1 fruit fly cellular context compared by ENCODE assay signal in the genomic region with DNA sequence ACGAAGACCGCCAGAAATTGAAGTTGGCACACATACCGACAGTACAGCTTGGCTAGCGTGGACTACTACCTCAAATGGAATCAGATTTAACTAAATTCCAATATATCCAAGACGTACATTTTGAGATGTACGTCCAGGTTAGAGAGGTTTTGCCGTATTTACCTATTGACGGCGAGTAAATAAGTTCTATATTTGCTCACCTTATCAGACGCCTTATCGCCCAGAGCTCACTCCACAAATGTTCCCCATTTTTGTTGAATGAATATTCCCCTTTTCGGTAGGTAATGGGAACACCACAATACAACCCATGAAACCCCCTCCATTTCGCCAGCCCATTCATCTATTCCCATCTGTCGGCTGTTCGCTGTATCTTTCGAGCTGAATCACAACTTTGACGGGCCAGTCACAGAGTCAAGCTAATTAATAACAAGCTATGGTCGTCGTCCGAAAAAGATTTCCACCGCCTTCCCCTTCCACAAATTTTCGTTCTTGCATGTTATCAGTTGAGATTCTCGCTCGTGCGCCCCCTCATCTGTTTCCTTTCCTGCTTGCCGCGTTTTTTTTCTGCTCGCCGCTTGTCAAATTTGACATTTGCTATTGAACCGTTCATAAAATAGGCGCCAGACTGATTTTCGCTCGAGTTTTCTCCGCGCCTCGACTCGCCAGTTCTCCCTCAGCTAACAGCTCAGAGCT.
TF ChIP-seq lines count a peak whose summit lies in the region.

No protein-coding gene starts in this region.

TF ChIP-seq in whole organism, embryonic, 481 proteins besides CTCF, POLR2A, EP300 and RAD21 (continued from another document and continues in another):
- TF ChIP-seq Dek (tag; optimal IDR thresholded peaks at IDR 0.05; lab: Kevin White, UChicago) (peak; percentile 78), CG12219 (GFP tag; optimal IDR thresholded peaks at IDR 0.05; lab: Kevin White, UChicago) (peak; percentile 89), CG17328 (GFP tag; IDR thresholded peaks at IDR 0.05; lab: Robert Waterston, UW) (peak; percentile 92), en (GFP tag; optimal IDR thresholded peaks at IDR 0.05; lab: Kevin White, UChicago) (peak; percentile 93), mld (GFP tag; IDR thresholded peaks at IDR 0.05; lab: Robert Waterston, UW; ENCODE audit: partially characterized antibody) (no peak), ara (GFP tag; IDR thresholded peaks at IDR 0.05; lab: Robert Waterston, UW) (peak; percentile 97), CG17912 (GFP tag; optimal IDR thresholded peaks at IDR 0.05; lab: Kevin White, UChicago) (peak; percentile 94), Hmx (GFP tag; optimal IDR thresholded peaks at IDR 0.05; lab: Kevin White, UChicago) (peak; percentile 56), ATbp (GFP tag; optimal IDR thresholded peaks at IDR 0.05; lab: Kevin White, UChicago) (peak; percentile 99), Vsx1 (GFP tag; optimal IDR thresholded peaks at IDR 0.05; lab: Kevin White, UChicago) (peak; percentile 96), Neu2 (GFP tag; optimal IDR thresholded peaks at IDR 0.05; lab: Kevin White, UChicago; ENCODE audit: borderline replicate concordance) (peak; percentile 55), NC2β (GFP tag; optimal IDR thresholded peaks at IDR 0.05; lab: Kevin White, UChicago) (peak; percentile 97), CG13894 (tag; optimal IDR thresholded peaks at IDR 0.05; lab: Kevin White, UChicago) (peak; percentile 86), tna (GFP tag; IDR thresholded peaks at IDR 0.05; lab: Robert Waterston, UW; ENCODE audit: partially characterized antibody) (no peak), Bdp1 (GFP tag; optimal IDR thresholded peaks at IDR 0.05; lab: Kevin White, UChicago) (peak; percentile 91), odd (GFP tag; optimal IDR thresholded peaks at IDR 0.05; lab: Kevin White, UChicago) (peak; percentile 92), CG10267 (tag; optimal IDR thresholded peaks at IDR 0.05; lab: Kevin White, UChicago) (peak; percentile 76), Med (GFP tag; lab: Kevin White, UChicago) (peak; percentile 98), fd3F (GFP tag; optimal IDR thresholded peaks at IDR 0.05; lab: Kevin White, UChicago) (peak; percentile 85), tgo (GFP tag; IDR thresholded peaks at IDR 0.05; lab: Robert Waterston, UW) (peak; percentile 87), YL-1 (GFP tag; optimal IDR thresholded peaks at IDR 0.05; lab: Kevin White, UChicago) (peak; percentile 96), Dad (GFP tag; optimal IDR thresholded peaks at IDR 0.05; lab: Kevin White, UChicago) (peak; percentile 93), jigr1 (GFP tag; IDR thresholded peaks at IDR 0.05; lab: Robert Waterston, UW) (peak; percentile 70), pnt (GFP tag; optimal IDR thresholded peaks at IDR 0.05; lab: Kevin White, UChicago) (peak; percentile 95), Eip74EF (GFP tag; optimal IDR thresholded peaks at IDR 0.05; lab: Kevin White, UChicago) (peak in 1 of 2 experiments; percentile 22), CG4360 (GFP tag; IDR thresholded peaks at IDR 0.05; lab: Robert Waterston, UW) (peak; percentile 84), h (optimal IDR thresholded peaks at IDR 0.05; lab: Kevin White, UChicago) (no peak), fru (optimal IDR thresholded peaks at IDR 0.05; lab: Kevin White, UChicago) (no peak), chif (GFP tag; optimal IDR thresholded peaks at IDR 0.05; lab: Kevin White, UChicago) (peak; percentile 95 to 96), zfh1 (GFP tag; IDR thresholded peaks at IDR 0.05; lab: Robert Waterston, UW) (peak; percentile 96), disco-r (GFP tag; optimal IDR thresholded peaks at IDR 0.05; lab: Kevin White, UChicago) (peak; percentile 82), Xbp1 (GFP tag; optimal IDR thresholded peaks at IDR 0.05; lab: Kevin White, UChicago) (peak; percentile 79), fd102C (GFP tag; optimal IDR thresholded peaks at IDR 0.05; lab: Kevin White, UChicago) (peak; percentile 98), Hr3 (GFP tag; optimal IDR thresholded peaks at IDR 0.05; lab: Kevin White, UChicago) (peak; percentile 90), CG9727 (GFP tag; optimal IDR thresholded peaks at IDR 0.05; lab: Kevin White, UChicago) (peak; percentile 98), Opbp (GFP tag; IDR thresholded peaks at IDR 0.05; lab: Robert Waterston, UW; ENCODE audit: partially characterized antibody) (no peak), CG18476 (GFP tag; optimal IDR thresholded peaks at IDR 0.05; lab: Kevin White, UChicago) (peak; percentile 91), az2 (GFP tag; optimal IDR thresholded peaks at IDR 0.05; lab: Kevin White, UChicago) (peak; percentile 80), crc (GFP tag; optimal IDR thresholded peaks at IDR 0.05; lab: Kevin White, UChicago) (peak; percentile 92), phol (tag; optimal IDR thresholded peaks at IDR 0.05; lab: Kevin White, UChicago) (peak; percentile 70), oc (tag; optimal IDR thresholded peaks at IDR 0.05; lab: Kevin White, UChicago) (peak; percentile 89), CG33213 (GFP tag; optimal IDR thresholded peaks at IDR 0.05; lab: Kevin White, UChicago) (peak; percentile 97), CG4424 (GFP tag; optimal IDR thresholded peaks at IDR 0.05; lab: Kevin White, UChicago) (peak; percentile 90), Ada2b (GFP tag; IDR thresholded peaks at IDR 0.05; lab: Robert Waterston, UW) (peak; percentile 77; the same call in 1 of the 2 replicates), ftz-f1 (GFP tag; optimal IDR thresholded peaks at IDR 0.05; lab: Kevin White, UChicago) (peak; percentile 38), CG2120 (GFP tag; optimal IDR thresholded peaks at IDR 0.05; lab: Kevin White, UChicago) (peak; percentile 88), Bteb2 (GFP tag; optimal IDR thresholded peaks at IDR 0.05; lab: Kevin White, UChicago) (peak; percentile 79), sug (tag; optimal IDR thresholded peaks at IDR 0.05; lab: Kevin White, UChicago) (peak; percentile 85), CG43689 (GFP tag; IDR thresholded peaks at IDR 0.05; lab: Robert Waterston, UW) (peak; percentile 87), Myb (GFP tag; optimal IDR thresholded peaks at IDR 0.05; lab: Kevin White, UChicago) (peak; percentile 65), CG14050 (GFP tag; IDR thresholded peaks at IDR 0.05; lab: Robert Waterston, UW) (peak; percentile 81), D (optimal IDR thresholded peaks at IDR 0.05; lab: Kevin White, UChicago) (no peak), D (GFP tag; optimal IDR thresholded peaks at IDR 0.05; lab: Kevin White, UChicago) (peak; percentile 97), exex (tag; optimal IDR thresholded peaks at IDR 0.05; lab: Kevin White, UChicago) (peak; percentile 64), Optix (GFP tag; IDR thresholded peaks at IDR 0.05; lab: Robert Waterston, UW) (peak; percentile 92), CG10366 (GFP tag; IDR thresholded peaks at IDR 0.05; lab: Robert Waterston, UW) (peak; percentile 86), dimm (GFP tag; IDR thresholded peaks at IDR 0.05; lab: Robert Waterston, UW) (peak; percentile 88), otp (GFP tag; IDR thresholded peaks at IDR 0.05; lab: Robert Waterston, UW) (peak; percentile 99), CG16779 (GFP tag; IDR thresholded peaks at IDR 0.05; lab: Robert Waterston, UW) (peak; percentile 86), CG15601 (tag; optimal IDR thresholded peaks at IDR 0.05; lab: Kevin White, UChicago) (peak; percentile 97), nau (GFP tag; optimal IDR thresholded peaks at IDR 0.05; lab: Kevin White, UChicago) (peak; percentile 95), cas (GFP tag; IDR thresholded peaks at IDR 0.05; lab: Robert Waterston, UW) (peak; percentile 77), Drgx (GFP tag; IDR thresholded peaks at IDR 0.05; lab: Robert Waterston, UW) (peak; percentile 70; the same call in 1 of the 2 replicates), lola (GFP tag; optimal IDR thresholded peaks at IDR 0.05; lab: Kevin White, UChicago) (peak in 1 of 3 experiments; percentile 90), CG2678 (tag; optimal IDR thresholded peaks at IDR 0.05; lab: Kevin White, UChicago) (peak; percentile 93), E2f1 (GFP tag; IDR thresholded peaks at IDR 0.05; lab: Robert Waterston, UW) (peak; percentile 87), ase (GFP tag; IDR thresholded peaks at IDR 0.05; lab: Robert Waterston, UW) (peak; percentile 79), CG7556 (GFP tag; optimal IDR thresholded peaks at IDR 0.05; lab: Kevin White, UChicago) (peak; percentile 89), CG11560 (tag; IDR thresholded peaks at IDR 0.05; lab: Robert Waterston, UW) (peak; percentile 64; the same call in 2 of the 3 replicates), CG3281 (GFP tag; optimal IDR thresholded peaks at IDR 0.05; lab: Kevin White, UChicago) (peak; percentile 93), CG11456 (GFP tag; IDR thresholded peaks at IDR 0.05; lab: Robert Waterston, UW) (peak; percentile 92), z (GFP tag; IDR thresholded peaks at IDR 0.05; lab: Robert Waterston, UW) (peak; percentile 83), yki (optimal IDR thresholded peaks at IDR 0.05; lab: Kevin White, UChicago) (no peak), CG10431 (GFP tag; optimal IDR thresholded peaks at IDR 0.05; lab: Kevin White, UChicago) (peak; percentile 95), CG4730 (GFP tag; IDR thresholded peaks at IDR 0.05; lab: Robert Waterston, UW) (peak; percentile 89), CG6175 (GFP tag; IDR thresholded peaks at IDR 0.05; lab: Robert Waterston, UW) (peak; percentile 80; the same call in 2 of the 3 replicates), lmd (GFP tag; IDR thresholded peaks at IDR 0.05; lab: Robert Waterston, UW) (peak; percentile 79), pho (GFP tag; optimal IDR thresholded peaks at IDR 0.05; lab: Kevin White, UChicago) (peak; percentile 92), CkIIα-i1 (GFP tag; IDR thresholded peaks at IDR 0.05; lab: Robert Waterston, UW) (peak; percentile 85), tio (GFP tag; optimal IDR thresholded peaks at IDR 0.05; lab: Kevin White, UChicago) (peak; percentile 96), Sry-β (GFP tag; optimal IDR thresholded peaks at IDR 0.05; lab: Kevin White, UChicago) (peak; percentile 74), luna (GFP tag; optimal IDR thresholded peaks at IDR 0.05; lab: Kevin White, UChicago) (peak; percentile 80), CG7357 (GFP tag; IDR thresholded peaks at IDR 0.05; lab: Robert Waterston, UW) (peak; percentile 76), CHES-1-like (GFP tag; optimal IDR thresholded peaks at IDR 0.05; lab: Kevin White, UChicago) (peak; percentile 96), bigmax (GFP tag; optimal IDR thresholded peaks at IDR 0.05; lab: Kevin White, UChicago) (peak; percentile 66), sisA (GFP tag; IDR thresholded peaks at IDR 0.05; lab: Robert Waterston, UW) (peak; percentile 74), CG15696 (tag; optimal IDR thresholded peaks at IDR 0.05; lab: Kevin White, UChicago) (peak; percentile 99), CG2875 (GFP tag; optimal IDR thresholded peaks at IDR 0.05; lab: Kevin White, UChicago) (peak; percentile 99), unc-4 (GFP tag; IDR thresholded peaks at IDR 0.05; lab: Robert Waterston, UW; ENCODE audit: partially characterized antibody) (no peak), CG33557 (GFP tag; optimal IDR thresholded peaks at IDR 0.05; lab: Kevin White, UChicago) (peak; percentile 98), kay (GFP tag; optimal IDR thresholded peaks at IDR 0.05; lab: Kevin White, UChicago) (peak; percentile 94), lov (optimal IDR thresholded peaks at IDR 0.05; lab: Kevin White, UChicago) (no peak), lov (GFP tag; IDR thresholded peaks at IDR 0.05; lab: Robert Waterston, UW) (peak; percentile 96), dan (GFP tag; IDR thresholded peaks at IDR 0.05; lab: Robert Waterston, UW) (no peak), CG32767 (GFP tag; IDR thresholded peaks at IDR 0.05; lab: Robert Waterston, UW) (peak; percentile 87), gsb-n (tag; optimal IDR thresholded peaks at IDR 0.05; lab: Kevin White, UChicago) (peak; percentile 95), Fer2 (tag; optimal IDR thresholded peaks at IDR 0.05; lab: Kevin White, UChicago) (peak; percentile 90), CG12769 (tag; optimal IDR thresholded peaks at IDR 0.05; lab: Kevin White, UChicago) (peak; percentile 97), Awh (GFP tag; IDR thresholded peaks at IDR 0.05; lab: Robert Waterston, UW) (peak; percentile 99), CG3726 (GFP tag; IDR thresholded peaks at IDR 0.05; lab: Robert Waterston, UW) (peak; percentile 91; the same call in 1 of the 3 replicates), dmrt99B (tag; optimal IDR thresholded peaks at IDR 0.05; lab: Kevin White, UChicago) (peak; percentile 88), CG8388 (GFP tag; optimal IDR thresholded peaks at IDR 0.05; lab: Kevin White, UChicago) (peak; percentile 74), ci (GFP tag; IDR thresholded peaks at IDR 0.05; lab: Robert Waterston, UW) (peak; percentile 97), D19A (tag; optimal IDR thresholded peaks at IDR 0.05; lab: Kevin White, UChicago) (peak; percentile 75), Ets65A (GFP tag; lab: Kevin White, UChicago) (peak; percentile 96), lilli (GFP tag; optimal IDR thresholded peaks at IDR 0.05; lab: Kevin White, UChicago) (peak; percentile 88), unpg (GFP tag; optimal IDR thresholded peaks at IDR 0.05; lab: Kevin White, UChicago) (peak; percentile 86), wek (GFP tag; optimal IDR thresholded peaks at IDR 0.05; lab: Kevin White, UChicago) (peak; percentile 95), bbx (GFP tag; IDR thresholded peaks at IDR 0.05; lab: Robert Waterston, UW; ENCODE audit: partially characterized antibody) (no peak), wdn (GFP tag; IDR thresholded peaks at IDR 0.05; lab: Robert Waterston, UW) (peak; percentile 85), CG30403 (GFP tag; optimal IDR thresholded peaks at IDR 0.05; lab: Kevin White, UChicago) (peak; percentile 85), gro (GFP tag; optimal IDR thresholded peaks at IDR 0.05; lab: Kevin White, UChicago) (peak; percentile 63), hth (optimal IDR thresholded peaks at IDR 0.05; lab: Kevin White, UChicago) (no peak), Atf3 (GFP tag; optimal IDR thresholded peaks at IDR 0.05; lab: Kevin White, UChicago) (peak; percentile 97), CG10543 (GFP tag; optimal IDR thresholded peaks at IDR 0.05; lab: Kevin White, UChicago) (peak; percentile 97), CG4282 (GFP tag; optimal IDR thresholded peaks at IDR 0.05; lab: Kevin White, UChicago) (peak; percentile 75), bsh (GFP tag; optimal IDR thresholded peaks at IDR 0.05; lab: Kevin White, UChicago) (peak in 1 of 2 experiments; percentile 96), chm (GFP tag; IDR thresholded peaks at IDR 0.05; lab: Robert Waterston, UW) (peak; percentile 99), org-1 (GFP tag; optimal IDR thresholded peaks at IDR 0.05; lab: Kevin White, UChicago) (peak; percentile 96), Tbp (GFP tag; optimal IDR thresholded peaks at IDR 0.05; lab: Kevin White, UChicago) (no peak), CG8924 (tag; optimal IDR thresholded peaks at IDR 0.05; lab: Kevin White, UChicago) (peak; percentile 88), cato (GFP tag; optimal IDR thresholded peaks at IDR 0.05; lab: Kevin White, UChicago; ENCODE audit: borderline replicate concordance) (peak; percentile 93), Elba2 (GFP tag; optimal IDR thresholded peaks at IDR 0.05; lab: Kevin White, UChicago) (no peak)
